Worm (Caenorhabditis elegans) whole organism, young adult: ENCODE data around the gene ttr-49.

ENCODE experiments used
- B0019.2 ChIP-seq: fragments of 200-800 bp; sonication (Bioruptor generic); conservative IDR thresholded peaks from 2 replicates; pipeline ENCODE4 v1.3.6; 2022; ENCODE audit warnings: missing genetic modification reagents, missing genetic modification characterization, missing compliant biosample characterization
- B0035.1 ChIP-seq: sonication (generic microtip); optimal IDR thresholded peaks from 2 replicates; lab custom pipeline; 2016; ENCODE audit warnings: missing genetic modification characterization, mild to moderate bottlenecking, missing compliant biosample characterization, missing genotype, missing genetic modification reagents
- B0336.3 ChIP-seq: fragments of 200-800 bp; sonication (Bioruptor generic); IDR thresholded peaks from 2 replicates; pipeline ENCODE4 v1.3.6; 2022; ENCODE audit warnings: missing genetic modification characterization, missing compliant biosample characterization
- C17E4.6 ChIP-seq: fragments of 200-800 bp; sonication (Bioruptor generic); IDR thresholded peaks from 2 replicates; pipeline ENCODE4 v1.3.6; 2022; ENCODE audit warnings: missing genetic modification reagents, missing genetic modification characterization, missing compliant biosample characterization
- F22D6.2 ChIP-seq: sonication (generic microtip); optimal IDR thresholded peaks from 2 replicates; lab custom pipeline; 2016; ENCODE audit warnings: mild to moderate bottlenecking, missing genetic modification characterization, missing compliant biosample characterization
- F49E8.2 ChIP-seq: sonication (generic microtip); optimal IDR thresholded peaks from 3 replicates; lab custom pipeline; 2017; ENCODE audit warnings: missing genetic modification characterization, mild to moderate bottlenecking, missing compliant biosample characterization, antibody characterized with exemption, moderate library complexity; ENCODE audit not compliant: insufficient read depth
- F57A8.1 ChIP-seq: fragments of 200-800 bp; sonication (Bioruptor generic); optimal IDR thresholded peaks from 2 replicates; lab custom pipeline; 2018; ENCODE audit warnings: mild to moderate bottlenecking, missing genetic modification characterization, moderate library complexity, missing compliant biosample characterization
- T07F8.4 ChIP-seq: sonication (generic microtip); optimal IDR thresholded peaks from 2 replicates; lab custom pipeline; 2016; ENCODE audit warnings: mild to moderate bottlenecking, missing genetic modification characterization, moderate library complexity, missing compliant biosample characterization
- T26A5.8 ChIP-seq: sonication (generic microtip); optimal IDR thresholded peaks from 2 replicates; lab custom pipeline; 2016; ENCODE audit warnings: missing genetic modification characterization, missing compliant biosample characterization
- Y67H2A.10 ChIP-seq: fragments of 200-800 bp; sonication (Bioruptor generic); conservative IDR thresholded peaks from 2 replicates; pipeline ENCODE4 v1.3.6; 2022; ENCODE audit warnings: missing genetic modification reagents, missing genetic modification characterization, missing compliant biosample characterization
- Y79H2A.3 ChIP-seq: fragments of 200-800 bp; sonication (Bioruptor generic); conservative IDR thresholded peaks from 2 replicates; pipeline ENCODE4 v1.3.6; 2022; ENCODE audit warnings: missing genetic modification reagents, missing genetic modification characterization, missing compliant biosample characterization
- akir-1 ChIP-seq: fragments of 200-800 bp; sonication (Bioruptor generic); optimal IDR thresholded peaks from 2 replicates; lab custom pipeline; 2018; ENCODE audit warnings: mild to moderate bottlenecking, missing genetic modification characterization, moderate library complexity, missing compliant biosample characterization
- ama-1 ChIP-seq, 3 experiments: fragments of 150-350 bp in 1 of 3; sonication (generic microtip) in 2 of 3; optimal IDR thresholded peaks; 2 replicates each; lab custom pipeline; 2014 to 2018; ENCODE audit warnings: missing biosample characterization in 2 of 3, missing genetic modification characterization in 2 of 3, missing genetic modification reagents in 2 of 3
- attf-3 ChIP-seq: fragments of 200-800 bp; sonication (Bioruptor generic); conservative IDR thresholded peaks from 2 replicates; pipeline ENCODE4 v1.3.6; 2022; ENCODE audit warnings: missing genetic modification reagents, missing genetic modification characterization, missing compliant biosample characterization
- attf-5 ChIP-seq: fragments of 200-800 bp; sonication (Bioruptor generic); optimal IDR thresholded peaks from 2 replicates; lab custom pipeline; 2018; ENCODE audit warnings: mild to moderate bottlenecking, missing genetic modification characterization, missing compliant biosample characterization
- bed-1 ChIP-seq: fragments of 200-800 bp; sonication (Bioruptor generic); IDR thresholded peaks from 2 replicates; pipeline ENCODE4 v1.3.6; 2022; ENCODE audit warnings: missing genetic modification reagents, missing genetic modification characterization, missing compliant biosample characterization
- ceh-100 ChIP-seq: fragments of 200-800 bp; sonication (Bioruptor generic); IDR thresholded peaks from 2 replicates; pipeline ENCODE4 v1.3.6; 2022; ENCODE audit warnings: missing genetic modification reagents, missing genetic modification characterization, missing compliant biosample characterization
- die-1 ChIP-seq: sonication (generic microtip); optimal IDR thresholded peaks from 2 replicates; lab custom pipeline; 2016; ENCODE audit warnings: missing genotype, mild to moderate bottlenecking, missing genetic modification characterization, missing compliant biosample characterization
- dox-1 ChIP-seq: fragments of 200-800 bp; sonication (Bioruptor generic); IDR thresholded peaks from 2 replicates; pipeline ENCODE4 v1.3.6; 2022; ENCODE audit warnings: missing genetic modification reagents, missing genetic modification characterization, missing compliant biosample characterization
- dpl-1 ChIP-seq: fragments of 150-350 bp; optimal IDR thresholded peaks from 2 replicates; lab custom pipeline; 2014; ENCODE audit warnings: missing biosample characterization, missing genetic modification reagents, missing genetic modification characterization
- egl-18 ChIP-seq: fragments of 200-800 bp; sonication (Bioruptor generic); IDR thresholded peaks from 2 replicates; pipeline ENCODE4 v1.3.6; 2022; ENCODE audit warnings: missing genetic modification reagents, missing genetic modification characterization, missing compliant biosample characterization
- ekl-4 ChIP-seq: fragments of 200-800 bp; sonication (Bioruptor generic); IDR thresholded peaks from 2 replicates; pipeline ENCODE4 v1.3.6; 2022; ENCODE audit warnings: missing genetic modification reagents, missing genetic modification characterization, missing compliant biosample characterization
- him-1 ChIP-seq: sonication (generic microtip); optimal IDR thresholded peaks from 2 replicates; lab custom pipeline; 2016; ENCODE audit warnings: missing genotype, missing genetic modification reagents, missing genetic modification characterization, missing compliant biosample characterization
- hlh-12 ChIP-seq: sonication (generic microtip); optimal IDR thresholded peaks from 2 replicates; lab custom pipeline; 2016; ENCODE audit warnings: missing genetic modification characterization, missing compliant biosample characterization
- hlh-26 ChIP-seq: fragments of 200-800 bp; sonication (Bioruptor generic); conservative IDR thresholded peaks from 2 replicates; pipeline ENCODE4 v1.3.6; 2022; ENCODE audit warnings: missing genetic modification reagents, missing genetic modification characterization, missing compliant biosample characterization
- hrde-1 ChIP-seq: sonication (generic microtip); optimal IDR thresholded peaks from 2 replicates; lab custom pipeline; 2016; ENCODE audit warnings: missing genetic modification characterization, mild to moderate bottlenecking, missing compliant biosample characterization, moderate library complexity, missing genotype, missing genetic modification reagents, borderline replicate concordance
- hsf-1 ChIP-seq: fragments of 200-800 bp; sonication (Bioruptor generic); IDR thresholded peaks from 2 replicates; pipeline ENCODE4 v1.3.6; 2022; ENCODE audit warnings: missing genetic modification reagents, missing genetic modification characterization, missing compliant biosample characterization
- lag-1 ChIP-seq: fragments of 200-800 bp; sonication (Bioruptor generic); IDR thresholded peaks from 2 replicates; pipeline ENCODE4 v1.3.6; 2022; ENCODE audit warnings: missing genetic modification reagents, missing genetic modification characterization, missing compliant biosample characterization
- let-526 ChIP-seq: fragments of 200-800 bp; sonication (Bioruptor generic); IDR thresholded peaks from 2 replicates; pipeline ENCODE4 v1.3.6; 2022; ENCODE audit warnings: missing genetic modification reagents, missing genetic modification characterization, missing compliant biosample characterization
- lin-40 ChIP-seq: sonication (generic microtip); optimal IDR thresholded peaks from 2 replicates; lab custom pipeline; 2016; ENCODE audit warnings: missing genetic modification characterization, mild to moderate bottlenecking, missing compliant biosample characterization, missing genotype, missing genetic modification reagents
- madf-8 ChIP-seq: fragments of 200-800 bp; sonication (Bioruptor generic); conservative IDR thresholded peaks from 2 replicates; pipeline ENCODE4 v1.3.6; 2022; ENCODE audit warnings: missing genetic modification reagents, missing genetic modification characterization, missing compliant biosample characterization
- mcd-1 ChIP-seq: fragments of 200-800 bp; sonication (Bioruptor generic); IDR thresholded peaks from 2 replicates; pipeline ENCODE4 v1.3.6; 2022; ENCODE audit warnings: missing genetic modification reagents, missing genetic modification characterization, missing compliant biosample characterization
- nfya-1 ChIP-seq: sonication (generic microtip); optimal IDR thresholded peaks from 2 replicates; lab custom pipeline; 2017; ENCODE audit warnings: antibody characterized with exemption, missing compliant biosample characterization, missing genetic modification characterization, borderline replicate concordance; ENCODE audit not compliant: insufficient read depth
- nhr-179 ChIP-seq: sonication (generic microtip); optimal IDR thresholded peaks from 2 replicates; lab custom pipeline; 2016; ENCODE audit warnings: mild to moderate bottlenecking, missing genetic modification characterization, missing compliant biosample characterization
- pbrm-1 ChIP-seq: fragments of 200-800 bp; sonication (Bioruptor generic); IDR thresholded peaks from 2 replicates; pipeline ENCODE4 v1.3.6; 2022; ENCODE audit warnings: missing genetic modification reagents, missing genetic modification characterization, missing compliant biosample characterization
- rec-8 ChIP-seq, 2 experiments: sonication (generic microtip); optimal IDR thresholded peaks; 2 replicates each; lab custom pipeline; 2016; ENCODE audit warnings: mild to moderate bottlenecking in 2 of 2, missing genetic modification characterization in 2 of 2, missing genetic modification reagents in 2 of 2, missing genotype in 2 of 2, missing biosample characterization in 1 of 2, missing compliant biosample characterization in 1 of 2, moderate library complexity in 1 of 2
- sdz-38 ChIP-seq: sonication (generic microtip); optimal IDR thresholded peaks from 2 replicates; lab custom pipeline; 2016; ENCODE audit warnings: missing genotype, missing genetic modification characterization, missing compliant biosample characterization
- snpc-3.4 ChIP-seq: sonication (generic microtip); optimal IDR thresholded peaks from 2 replicates; lab custom pipeline; 2017; ENCODE audit warnings: missing genetic modification characterization, mild to moderate bottlenecking, missing compliant biosample characterization, antibody characterized with exemption, moderate library complexity, missing genotype, missing genetic modification reagents
- sptf-2 ChIP-seq: fragments of 200-800 bp; sonication (Bioruptor generic); optimal IDR thresholded peaks from 2 replicates; lab custom pipeline; 2018; ENCODE audit warnings: mild to moderate bottlenecking, missing genetic modification characterization, missing compliant biosample characterization
- tbx-9 ChIP-seq: sonication (generic microtip); optimal IDR thresholded peaks from 2 replicates; lab custom pipeline; 2016; ENCODE audit warnings: borderline replicate concordance, missing genetic modification characterization, inconsistent platforms, missing compliant biosample characterization
- xnd-1 ChIP-seq: sonication (generic microtip); optimal IDR thresholded peaks from 2 replicates; lab custom pipeline; 2016; ENCODE audit warnings: missing genotype, missing genetic modification reagents, missing genetic modification characterization, missing compliant biosample characterization
- zfh-2 ChIP-seq: fragments of 200-800 bp; sonication (Bioruptor generic); conservative IDR thresholded peaks from 2 replicates; pipeline ENCODE4 v1.3.6; 2022; ENCODE audit warnings: missing genetic modification reagents, missing genetic modification characterization, missing compliant biosample characterization
- ztf-25 ChIP-seq: fragments of 200-800 bp; sonication (Bioruptor generic); IDR thresholded peaks from 2 replicates; pipeline ENCODE4 v1.3.6; 2022; ENCODE audit warnings: missing genetic modification reagents, missing genetic modification characterization, missing compliant biosample characterization
- ztf-26 ChIP-seq: sonication (generic microtip); optimal IDR thresholded peaks from 2 replicates; lab custom pipeline; 2017; ENCODE audit warnings: missing genetic modification characterization, missing compliant biosample characterization
- ztf-3 ChIP-seq: fragments of 200-800 bp; sonication (Bioruptor generic); optimal IDR thresholded peaks from 2 replicates; lab custom pipeline; 2018; ENCODE audit warnings: mild to moderate bottlenecking, missing genetic modification characterization, missing compliant biosample characterization

Gene ttr-49

ce11 chrV:9343629-9344624, 12.4 kb downstream of the ttr-49 start, which contains the start of gene tos-1 (continued):
- TF ChIP-seq F22D6.2 (tag; lab: Kevin White, UChicago), result peak; percentile 87
- TF ChIP-seq tbx-9, result no peak
- no peak for TF ChIP-seq bed-1 (GFP tag; lab: Robert Waterston, UW)
- TF ChIP-seq nhr-179 (tag; lab: Kevin White, UChicago), result no peak
- TF ChIP-seq hsf-1 (GFP tag; lab: Robert Waterston, UW), result peak; percentile 73
- peak; percentile 86 for TF ChIP-seq ztf-3
- TF ChIP-seq B0336.3 (GFP tag; lab: Robert Waterston, UW), result peak; percentile 91
- no peak for TF ChIP-seq hrde-1 (tag; lab: Kevin White, UChicago)
- peak; percentile 90 for TF ChIP-seq egl-18 (GFP tag; lab: Robert Waterston, UW)
- peak; percentile 99 for TF ChIP-seq ama-1 (optimal IDR thresholded peaks at IDR 0.05; lab: Kevin White, UChicago)
- TF ChIP-seq ama-1 (GFP tag; optimal IDR thresholded peaks at IDR 0.05; lab: Kevin White, UChicago), result no peak
- TF ChIP-seq dox-1 (GFP tag; lab: Robert Waterston, UW), result peak; percentile 95
- peak; percentile 44 for TF ChIP-seq dpl-1 (GFP tag; lab: Kevin White, UChicago)
- peak; percentile 4 for TF ChIP-seq akir-1 (GFP tag; lab: Kevin White, UChicago)
- TF ChIP-seq nfya-1 (tag; lab: Kevin White, UChicago), result no peak
- TF ChIP-seq zfh-2 (GFP tag; lab: Robert Waterston, UW), result no peak; the same call in 1 of the 2 replicates
- peak; percentile 99 for TF ChIP-seq ztf-26 (tag; lab: Kevin White, UChicago)
- TF ChIP-seq C17E4.6 (GFP tag; lab: Robert Waterston, UW), result peak; percentile 86
- no peak for TF ChIP-seq rec-8 (tag; optimal IDR thresholded peaks at IDR 0.05; lab: Kevin White, UChicago)
- TF ChIP-seq F57A8.1 (GFP tag; lab: Kevin White, UChicago), result no peak
- no peak for TF ChIP-seq hlh-12
- peak; percentile 97 for TF ChIP-seq ekl-4 (GFP tag; lab: Robert Waterston, UW)
- peak; percentile 91 for TF ChIP-seq let-526 (GFP tag; lab: Robert Waterston, UW)
- TF ChIP-seq hlh-26 (GFP tag; lab: Robert Waterston, UW), result no peak
- peak; percentile 98 for TF ChIP-seq pbrm-1 (GFP tag; lab: Robert Waterston, UW)
- peak; percentile 99 for TF ChIP-seq lin-40 (tag; lab: Kevin White, UChicago)
- peak; percentile 60; the same call in 1 of the 2 replicates for TF ChIP-seq B0019.2 (GFP tag; lab: Robert Waterston, UW)
- TF ChIP-seq xnd-1 (tag; lab: Kevin White, UChicago), result no peak
- 0 out of 2 replicates have a peak, but pooled peaks have one; percentile 14 for TF ChIP-seq madf-8 (GFP tag; lab: Robert Waterston, UW)
- TF ChIP-seq sdz-38 (tag; lab: Kevin White, UChicago), result no peak
- no peak for TF ChIP-seq T26A5.8
- TF ChIP-seq attf-5 (GFP tag; lab: Kevin White, UChicago), result peak; percentile 95
- TF ChIP-seq ceh-100 (GFP tag; lab: Robert Waterston, UW), result peak; percentile 66
- no peak for TF ChIP-seq lag-1
- TF ChIP-seq T07F8.4 (tag; lab: Kevin White, UChicago), result peak; percentile 21
- TF ChIP-seq mcd-1 (GFP tag; lab: Robert Waterston, UW), result peak; percentile 88
- TF ChIP-seq die-1 (tag; lab: Kevin White, UChicago), result peak; percentile 88
- TF ChIP-seq ztf-25, result 0 out of 2 replicates have a peak, but pooled peaks have one; percentile 52
- TF ChIP-seq snpc-3.4 (tag; lab: Kevin White, UChicago), result peak; percentile 48
- peak; percentile 74; the same call in 1 of the 2 replicates for TF ChIP-seq Y79H2A.3 (GFP tag; lab: Robert Waterston, UW)
- peak; percentile 87 for TF ChIP-seq attf-3 (GFP tag; lab: Robert Waterston, UW)
- TF ChIP-seq sptf-2, result no peak
- no peak for TF ChIP-seq him-1 (tag; lab: Kevin White, UChicago)
- TF ChIP-seq B0035.1, result peak; percentile 91
- TF ChIP-seq Y67H2A.10 (GFP tag; lab: Robert Waterston, UW), result peak; percentile 98
- peak; percentile 27 for TF ChIP-seq F49E8.2 (tag; lab: Kevin White, UChicago)
